Worm (Caenorhabditis elegans): ENCODE results near the gene srbc-48.

- no peak for TF ChIP-seq nhr-11 (tag; optimal IDR thresholded peaks at IDR 0.05)
- no peak for TF ChIP-seq snpc-4 (tag; optimal IDR thresholded peaks at IDR 0.05)
- no peak for TF ChIP-seq ama-1 (optimal IDR thresholded peaks at IDR 0.05)
- TF ChIP-seq irx-1 (tag; optimal IDR thresholded peaks at IDR 0.05): no peak
- no peak for TF ChIP-seq tbx-2 (tag; optimal IDR thresholded peaks at IDR 0.05)
- no peak for TF ChIP-seq nhr-77 (tag; optimal IDR thresholded peaks at IDR 0.05)
- no peak for TF ChIP-seq elt-3 (tag; optimal IDR thresholded peaks at IDR 0.05)
- no peak for TF ChIP-seq fkh-10 (GFP tag; optimal IDR thresholded peaks at IDR 0.05)
Measured at ce11 chrV:15796087-15796486, 24.0 kb upstream of the srbc-48 start, which contains the start of gene nhr-223.

Measured in whole organism, L1 larva.